Worm (Caenorhabditis elegans): ENCODE results near the gene F58F9.8.

DNA sequence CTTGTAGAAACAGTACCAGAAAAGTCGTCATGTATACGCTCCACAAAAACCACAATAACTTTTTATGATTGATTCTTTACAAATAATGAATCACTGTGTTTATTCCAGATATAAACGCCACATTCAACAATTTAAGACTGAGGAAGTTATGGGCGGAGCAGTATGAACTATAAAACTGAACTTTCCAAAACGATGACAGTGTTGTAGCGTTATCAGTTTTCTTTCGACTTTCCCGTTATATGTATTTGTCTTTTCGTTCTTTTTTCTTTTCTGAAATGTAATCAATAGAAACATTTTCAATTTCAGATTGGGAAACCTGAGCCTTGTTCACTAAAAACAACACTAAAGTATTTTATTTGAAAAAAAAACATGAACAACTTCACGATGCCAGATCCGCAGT is 20.9 kb upstream of the F58F9.8 start, which contains the start of gene C49A9.9:
- no peak for TF ChIP-seq ama-1 (optimal IDR thresholded peaks at IDR 0.05)
- TF ChIP-seq ama-1 (GFP tag; optimal IDR thresholded peaks at IDR 0.05), result no peak
- no peak for TF ChIP-seq C17E4.6 (GFP tag; IDR thresholded peaks at IDR 0.05)
- no peak for TF ChIP-seq pha-4 (tag; optimal IDR thresholded peaks at IDR 0.05)
- TF ChIP-seq nhr-27 (tag; optimal IDR thresholded peaks at IDR 0.05), result no peak
- no peak for TF ChIP-seq F49E8.2 (tag; optimal IDR thresholded peaks at IDR 0.05; ENCODE audit: insufficient read depth)
- TF ChIP-seq athp-1 (tag; optimal IDR thresholded peaks at IDR 0.05), result no peak
- TF ChIP-seq nfya-1 (tag; optimal IDR thresholded peaks at IDR 0.05; ENCODE audit: borderline replicate concordance, insufficient read depth), result no peak

All from whole organism, young adult.